Fruit fly (Drosophila melanogaster) whole organism: ENCODE results near the gene bsf.
A peak's percentile ranks its signal among the peaks of the same experiment; 100 is the strongest.

ENCODE experiments used
- CG8478 ChIP-seq: fragments of >200 bp; optimal IDR thresholded peaks from 2 replicates; lab custom pipeline; 2018; ENCODE audit warnings: inconsistent platforms
- Dll ChIP-seq: fragments of >200 bp; optimal IDR thresholded peaks from 2 replicates; lab custom pipeline; 2017
- EcR ChIP-seq, 2 experiments: fragments of >200 bp; optimal IDR thresholded peaks; 2 replicates each; lab custom pipeline; 2017; ENCODE audit warnings: missing biosample characterization in 2 of 2, missing genetic modification characterization in 2 of 2, missing genetic modification reagents in 2 of 2
- pan ChIP-seq: fragments of >200 bp; optimal IDR thresholded peaks from 2 replicates; lab custom pipeline; 2017
- psq ChIP-seq: fragments of >200 bp; optimal IDR thresholded peaks from 2 replicates; lab custom pipeline; 2017
- usp ChIP-seq: fragments of >200 bp; optimal IDR thresholded peaks from 2 replicates; lab custom pipeline; 2017; ENCODE audit warnings: missing biosample characterization, missing genetic modification characterization, mixed read lengths

dm6 chr2L:18464116-18464530 lies 9.7 kb upstream of the bsf start:
- TF ChIP-seq pan (lab: Kevin White, UChicago) (no peak), psq (lab: Kevin White, UChicago) (no peak), Dll (lab: Kevin White, UChicago) (no peak), CG8478 (lab: Kevin White, UChicago) (no peak), EcR (GFP tag; optimal IDR thresholded peaks at IDR 0.05; lab: Kevin White, UChicago) (peak; percentile 42 to 97), usp (GFP tag; lab: Kevin White, UChicago) (no peak)
